Worm (Caenorhabditis elegans): Measurements from ENCODE around the gene C18H9.1.
A peak's percentile ranks its signal among the peaks of the same experiment; 100 is the strongest.

The C18H9.1 gene

DNA sequence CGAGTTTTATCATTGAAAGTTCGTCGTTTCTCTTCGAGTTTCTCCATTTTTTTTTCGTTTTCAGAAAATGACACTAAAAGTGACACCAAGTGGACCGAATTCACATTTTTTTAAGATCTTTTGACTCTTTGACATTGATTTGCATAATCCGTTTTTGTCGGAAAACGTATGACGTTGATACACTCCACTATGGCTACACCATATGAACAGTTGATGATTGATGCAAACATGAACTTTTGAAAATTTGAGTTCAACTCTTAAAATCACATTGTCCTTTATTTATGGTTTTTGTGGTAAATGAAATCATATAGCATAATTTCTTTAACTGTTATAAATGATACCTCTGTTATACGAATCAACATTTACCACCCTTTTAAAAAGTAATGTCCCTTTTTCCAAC lies 40.1 kb upstream of the C18H9.1 start, which contains the start of gene T19D12.10:
T19D12.10 (minus strand) TSS at position 101 of the 400 bp plus-strand sequence.
- no peak for TF ChIP-seq zfp-3 (GFP tag; conservative IDR thresholded peaks at IDR 0.05)
- TF ChIP-seq nhr-237 (tag; optimal IDR thresholded peaks at IDR 0.05), result no peak
- TF ChIP-seq unc-62 (GFP tag; optimal IDR thresholded peaks at IDR 0.05 in 1 of 2), result peak in 1 of 2 experiments; percentile 42
- TF ChIP-seq unc-62 (tag; optimal IDR thresholded peaks at IDR 0.05), result no peak
- TF ChIP-seq nhr-77 (tag; optimal IDR thresholded peaks at IDR 0.05), result no peak
- no peak for TF ChIP-seq lin-39 (tag; optimal IDR thresholded peaks at IDR 0.05)

DNA sequence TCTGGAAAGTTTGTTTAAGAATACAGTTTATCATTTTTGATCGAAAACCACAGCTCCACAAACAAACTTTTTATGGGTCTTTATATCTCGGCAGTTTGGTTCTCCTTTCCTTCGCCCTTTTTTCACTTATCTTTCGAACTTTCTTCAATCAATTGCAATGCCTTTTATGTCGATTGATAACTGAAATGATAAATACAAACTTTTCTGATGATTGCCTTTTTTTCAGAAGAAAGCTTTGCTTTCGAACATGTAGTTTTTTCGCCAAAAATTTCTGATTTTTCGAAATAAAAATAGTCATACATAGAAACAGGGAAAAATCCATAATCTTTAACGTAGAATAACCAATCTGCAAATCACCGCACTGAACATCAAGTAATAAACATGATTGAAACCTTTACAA lies 37.7 kb upstream of the C18H9.1 start, which contains the start of gene T19D12.2:
T19D12.2 (plus strand) TSS at position 125 of the 400 bp plus-strand sequence.
- TF ChIP-seq php-3 (GFP tag; IDR thresholded peaks at IDR 0.05) (peak; percentile 81; the same call in 1 of the 2 replicates), nhr-28 (tag; optimal IDR thresholded peaks at IDR 0.05) (peak; percentile 19), pqm-1 (tag; optimal IDR thresholded peaks at IDR 0.05) (peak; percentile 93), mep-1 (tag; optimal IDR thresholded peaks at IDR 0.05) (no peak), dmd-6 (GFP tag; IDR thresholded peaks at IDR 0.05) (peak; percentile 48; the same call in 1 of the 2 replicates), hlh-11 (tag; optimal IDR thresholded peaks at IDR 0.05) (peak; percentile 18), nhr-6 (tag; optimal IDR thresholded peaks at IDR 0.05) (no peak), nhr-41 (GFP tag; IDR thresholded peaks at IDR 0.05) (no peak), daf-16 (GFP tag; optimal IDR thresholded peaks at IDR 0.05) (no peak), daf-16 (tag; optimal IDR thresholded peaks at IDR 0.05) (peak; percentile 45), dve-1 (tag; optimal IDR thresholded peaks at IDR 0.05; ENCODE audit: insufficient read depth) (peak; percentile 33), ama-1 (optimal IDR thresholded peaks at IDR 0.05) (no peak)

DNA sequence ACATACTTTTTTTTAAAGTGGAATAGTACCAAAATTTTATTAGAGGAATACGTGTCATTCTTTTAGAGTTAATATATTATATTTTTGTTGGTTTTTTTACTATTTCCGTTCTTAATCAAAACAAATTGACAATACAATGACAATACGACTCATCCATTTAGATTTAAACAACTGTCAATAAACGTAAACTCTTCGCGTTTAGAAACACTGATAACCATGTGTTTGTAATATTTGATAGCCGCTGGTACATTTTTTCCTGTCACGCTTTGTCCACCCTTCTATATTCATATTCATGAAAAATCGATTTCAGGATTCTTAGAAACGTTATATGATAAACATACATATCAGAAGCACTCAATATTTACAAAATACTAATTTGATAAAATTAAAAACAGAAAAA lies 35.1 kb upstream of the C18H9.1 start:
- TF ChIP-seq snpc-4 (tag; optimal IDR thresholded peaks at IDR 0.05) (no peak), dve-1 (tag; optimal IDR thresholded peaks at IDR 0.05; ENCODE audit: insufficient read depth) (peak; percentile 52), dmd-6 (GFP tag; IDR thresholded peaks at IDR 0.05) (peak; percentile 42; the same call in 1 of the 2 replicates), hif-1 (tag; optimal IDR thresholded peaks at IDR 0.05) (no peak), daf-16 (GFP tag; optimal IDR thresholded peaks at IDR 0.05) (no peak), daf-16 (tag; optimal IDR thresholded peaks at IDR 0.05) (peak; percentile 66)

DNA sequence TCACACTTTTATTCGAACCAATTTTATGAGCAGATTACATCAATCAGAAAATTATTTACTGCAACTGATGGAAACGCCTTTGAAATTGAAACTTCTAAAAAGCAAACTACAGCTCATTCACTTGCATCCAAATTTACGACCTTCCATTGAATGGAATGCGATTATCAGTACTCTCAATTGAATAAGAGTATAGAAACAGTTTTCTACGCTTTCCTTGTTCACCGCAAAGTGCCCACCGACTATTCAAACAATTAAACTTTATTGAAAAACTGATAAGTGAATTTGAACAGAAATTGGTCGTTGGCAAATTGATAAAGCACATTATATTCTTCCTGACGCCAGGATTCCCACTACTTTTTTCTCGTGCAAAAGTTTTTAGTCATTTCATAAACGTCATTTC lies 33.0 kb upstream of the C18H9.1 start:
- no peak for TF ChIP-seq jun-1 (tag; optimal IDR thresholded peaks at IDR 0.05)
- no peak for TF ChIP-seq F44E2.7 (GFP tag; IDR thresholded peaks at IDR 0.05)
- TF ChIP-seq hlh-11 (tag; optimal IDR thresholded peaks at IDR 0.05), result peak; percentile 62
- peak; percentile 72 for TF ChIP-seq nhr-28 (tag; optimal IDR thresholded peaks at IDR 0.05)
- peak; percentile 51 for TF ChIP-seq aha-1 (tag)
- no peak for TF ChIP-seq dpl-1 (GFP tag; optimal IDR thresholded peaks at IDR 0.05)
- TF ChIP-seq dve-1 (tag; optimal IDR thresholded peaks at IDR 0.05; ENCODE audit: insufficient read depth), result peak; percentile 29
- TF ChIP-seq zag-1 (tag; optimal IDR thresholded peaks at IDR 0.05), result no peak
- TF ChIP-seq php-3 (GFP tag; IDR thresholded peaks at IDR 0.05), result peak; percentile 89; the same call in 1 of the 2 replicates
- 0 out of 2 replicates have a peak, but pooled peaks have one; percentile 51 for TF ChIP-seq tra-1 (GFP tag; IDR thresholded peaks at IDR 0.05)
- TF ChIP-seq Y105C5A.15 (GFP tag; IDR thresholded peaks at IDR 0.05), result no peak
- TF ChIP-seq attf-4 (tag; optimal IDR thresholded peaks at IDR 0.05), result no peak
- TF ChIP-seq set-16 (GFP tag; IDR thresholded peaks at IDR 0.05), result no peak
- TF ChIP-seq pqm-1 (tag; optimal IDR thresholded peaks at IDR 0.05), result peak; percentile 95
- peak; percentile 64; the same call in 1 of the 2 replicates for TF ChIP-seq dmd-6 (GFP tag; IDR thresholded peaks at IDR 0.05)

DNA sequence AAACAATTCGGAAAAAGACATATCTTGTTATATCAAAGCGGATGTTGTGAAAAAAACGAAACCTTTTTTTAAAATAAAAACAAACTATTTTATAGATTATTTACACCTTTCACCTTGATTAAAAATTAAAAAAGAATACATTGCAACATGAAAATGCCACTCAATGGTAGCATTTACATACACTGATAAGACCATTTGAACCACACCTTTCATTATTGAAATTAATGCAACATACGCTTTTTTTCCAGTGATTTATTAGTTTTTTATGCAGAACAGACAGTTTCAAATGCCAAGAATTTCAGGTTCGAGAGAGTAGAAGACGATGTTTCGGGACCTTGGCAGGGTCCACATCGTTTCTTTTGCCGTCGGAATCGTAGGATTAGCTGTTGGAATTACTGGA lies 32.3 kb upstream of the C18H9.1 start, which contains the start of gene T19D12.1:
T19D12.1 (plus strand) TSS at position 301 of the 400 bp plus-strand sequence.
- TF ChIP-seq madf-9 (GFP tag; conservative IDR thresholded peaks at IDR 0.05) (no peak), F44E2.7 (GFP tag; IDR thresholded peaks at IDR 0.05) (no peak), fkh-10 (GFP tag; optimal IDR thresholded peaks at IDR 0.05) (no peak), vab-7 (GFP tag; IDR thresholded peaks at IDR 0.05) (no peak), pqm-1 (tag; optimal IDR thresholded peaks at IDR 0.05) (peak; percentile 25), unc-62 (GFP tag; optimal IDR thresholded peaks at IDR 0.05 in 1 of 2) (peak in 1 of 2 experiments; percentile 0), unc-62 (tag; optimal IDR thresholded peaks at IDR 0.05) (no peak), daf-16 (GFP tag; optimal IDR thresholded peaks at IDR 0.05) (no peak), daf-16 (tag; optimal IDR thresholded peaks at IDR 0.05) (peak; percentile 5), duxl-1 (tag; optimal IDR thresholded peaks at IDR 0.05; ENCODE audit: poor library complexity) (no peak), F26F4.8 (GFP tag; conservative IDR thresholded peaks at IDR 0.05) (no peak), spr-3 (GFP tag; optimal IDR thresholded peaks at IDR 0.05) (no peak), dmd-6 (GFP tag; IDR thresholded peaks at IDR 0.05) (peak; percentile 28; the same call in 1 of the 2 replicates), lin-39 (tag; optimal IDR thresholded peaks at IDR 0.05) (no peak), cey-2 (tag; optimal IDR thresholded peaks at IDR 0.05; ENCODE audit: borderline replicate concordance, insufficient read depth) (no peak), dve-1 (tag; optimal IDR thresholded peaks at IDR 0.05; ENCODE audit: insufficient read depth) (no peak), mdl-1 (tag; optimal IDR thresholded peaks at IDR 0.05) (no peak), dmd-9 (GFP tag; IDR thresholded peaks at IDR 0.05) (no peak), ZK337.2 (GFP tag; IDR thresholded peaks at IDR 0.05) (no peak)

All from whole organism, L4 larva.